Fruit fly (Drosophila melanogaster) whole organism, embryonic: Measurements from ENCODE around the gene CG4645.

Experiments
- BtbVII ChIP-seq: fragments of 200-800 bp; sonication (Bioruptor generic); optimal IDR thresholded peaks from 3 replicates; lab custom pipeline; 2017; ENCODE audit warnings: missing biosample characterization, mild to moderate bottlenecking, missing genetic modification characterization
- CG10274 ChIP-seq: fragments of 200-800 bp; sonication (Bioruptor generic); optimal IDR thresholded peaks from 3 replicates; lab custom pipeline; 2017; ENCODE audit warnings: missing biosample characterization, mild to moderate bottlenecking, missing genetic modification characterization
- CG10321 ChIP-seq: fragments of 200-800 bp; sonication (Bioruptor generic); IDR thresholded peaks from 2 replicates; pipeline ENCODE4 v1.3.6; 2022; ENCODE audit warnings: missing biosample characterization, missing genetic modification characterization
- CG11560 ChIP-seq: fragments of 200-800 bp; sonication (Bioruptor generic); IDR thresholded peaks from 3 replicates; pipeline ENCODE4 v1.3.6; 2022; ENCODE audit warnings: missing biosample characterization, missing genetic modification characterization
- CG12391 ChIP-seq: fragments of 200-800 bp; sonication (Bioruptor generic); optimal IDR thresholded peaks from 3 replicates; lab custom pipeline; 2018; ENCODE audit warnings: missing biosample characterization, mild to moderate bottlenecking, missing genetic modification characterization, moderate library complexity
- CG15269 ChIP-seq: fragments of 200-800 bp; sonication (Bioruptor generic); optimal IDR thresholded peaks from 2 replicates; lab custom pipeline; 2018; ENCODE audit warnings: missing biosample characterization, mild to moderate bottlenecking, missing genetic modification characterization, moderate library complexity
- CG1603 ChIP-seq: fragments of 200-800 bp; sonication (Bioruptor generic); optimal IDR thresholded peaks from 2 replicates; lab custom pipeline; 2019; ENCODE audit warnings: missing biosample characterization, mild to moderate bottlenecking, missing genetic modification characterization, moderate library complexity
- CG17361 ChIP-seq: fragments of 200-800 bp; sonication (Bioruptor generic); IDR thresholded peaks from 3 replicates; pipeline ENCODE4 v1.3.6; 2022; ENCODE audit warnings: missing biosample characterization, missing genetic modification characterization
- CG17612 ChIP-seq: fragments of 200-800 bp; sonication (Bioruptor generic); IDR thresholded peaks from 2 replicates; pipeline ENCODE4 v1.3.6; 2022; ENCODE audit warnings: missing biosample characterization, missing genetic modification characterization
- CG18011 ChIP-seq: fragments of 200-800 bp; sonication (Bioruptor generic); optimal IDR thresholded peaks from 2 replicates; lab custom pipeline; 2017; ENCODE audit warnings: missing biosample characterization, missing genetic modification characterization, mild to moderate bottlenecking, moderate library complexity, missing genotype
- CG18476 ChIP-seq: fragments of 200-800 bp; sonication (Bioruptor generic); optimal IDR thresholded peaks from 2 replicates; lab custom pipeline; 2016; ENCODE audit warnings: missing biosample characterization, mild to moderate bottlenecking, missing genetic modification characterization
- CG2889 ChIP-seq: fragments of 200-800 bp; sonication (Bioruptor generic); IDR thresholded peaks from 3 replicates; pipeline ENCODE4 v1.3.6; 2022; ENCODE audit warnings: missing biosample characterization, missing genetic modification characterization
- CG3163 ChIP-seq: fragments of 200-800 bp; sonication (Bioruptor generic); optimal IDR thresholded peaks from 3 replicates; lab custom pipeline; 2016; ENCODE audit warnings: missing biosample characterization, missing genetic modification characterization
- CG32532 ChIP-seq: fragments of 200-800 bp; sonication (Bioruptor generic); IDR thresholded peaks from 2 replicates; pipeline ENCODE4 v1.3.6; 2022; ENCODE audit warnings: missing biosample characterization, missing genetic modification characterization
- CG6254 ChIP-seq: fragments of 200-800 bp; sonication (Bioruptor generic); optimal IDR thresholded peaks from 3 replicates; lab custom pipeline; 2017; ENCODE audit warnings: mild to moderate bottlenecking, missing biosample characterization, missing genetic modification reagents, missing genetic modification characterization
- CG7556 ChIP-seq: fragments of 200-800 bp; sonication (Bioruptor generic); optimal IDR thresholded peaks from 2 replicates; lab custom pipeline; 2017; ENCODE audit warnings: missing biosample characterization, mild to moderate bottlenecking, missing genetic modification characterization
- CG9727 ChIP-seq: fragments of 200-800 bp; sonication (Bioruptor generic); optimal IDR thresholded peaks from 3 replicates; lab custom pipeline; 2017; ENCODE audit warnings: missing biosample characterization, mild to moderate bottlenecking, missing genetic modification characterization
- Camta ChIP-seq: fragments of 200-800 bp; sonication (Bioruptor generic); optimal IDR thresholded peaks from 2 replicates; lab custom pipeline; 2016; ENCODE audit warnings: missing biosample characterization, missing genetic modification characterization
- Dad ChIP-seq: fragments of 200-800 bp; sonication (Bioruptor generic); optimal IDR thresholded peaks from 3 replicates; lab custom pipeline; 2016; ENCODE audit warnings: missing biosample characterization, missing genetic modification characterization
- Dfd ChIP-seq, 2 experiments: fragments of >200 bp; optimal IDR thresholded peaks; 2 replicates each; lab custom pipeline; 2017; ENCODE audit warnings: missing biosample characterization in 2 of 2, missing genetic modification characterization in 2 of 2
- Dref ChIP-seq: fragments of 200-800 bp; sonication (Bioruptor generic); IDR thresholded peaks from 2 replicates; pipeline ENCODE4 v1.3.6; 2022; ENCODE audit warnings: missing biosample characterization, missing genetic modification characterization
- HHEX ChIP-seq: fragments of 200-800 bp; sonication (Bioruptor generic); optimal IDR thresholded peaks from 3 replicates; lab custom pipeline; 2017; ENCODE audit warnings: missing biosample characterization, mild to moderate bottlenecking, missing genetic modification characterization, missing genetic modification reagents
- HLH54F ChIP-seq: fragments of 200-800 bp; sonication (Bioruptor generic); optimal IDR thresholded peaks from 3 replicates; lab custom pipeline; 2016; ENCODE audit warnings: missing biosample characterization, missing genetic modification characterization
- Hr3 ChIP-seq: fragments of 200-800 bp; sonication (Bioruptor generic); optimal IDR thresholded peaks from 3 replicates; lab custom pipeline; 2016; ENCODE audit warnings: missing biosample characterization, missing genetic modification characterization
- Mrtf ChIP-seq: fragments of 200-800 bp; sonication (Bioruptor generic); IDR thresholded peaks from 3 replicates; pipeline ENCODE4 v1.3.6; 2022; ENCODE audit warnings: missing biosample characterization, missing genetic modification characterization
- Opbp ChIP-seq: fragments of 200-800 bp; sonication (Bioruptor generic); IDR thresholded peaks from 3 replicates; pipeline ENCODE4 v1.3.6; 2022; ENCODE audit warnings: missing biosample characterization, missing genetic modification characterization; ENCODE audit not compliant: partially characterized antibody
- TFAM ChIP-seq: fragments of 200-800 bp; sonication (Bioruptor generic); optimal IDR thresholded peaks from 2 replicates; lab custom pipeline; 2017; ENCODE audit warnings: missing biosample characterization, missing genetic modification characterization, inconsistent platforms
- Tbp ChIP-seq: fragments of >200 bp; optimal IDR thresholded peaks from 2 replicates; lab custom pipeline; 2018; ENCODE audit warnings: missing biosample characterization, missing genetic modification characterization
- ab ChIP-seq: fragments of 200-800 bp; sonication (Bioruptor generic); optimal IDR thresholded peaks from 2 replicates; lab custom pipeline; 2016; ENCODE audit warnings: missing biosample characterization, missing genetic modification characterization
- bowl ChIP-seq: fragments of 200-800 bp; sonication (Bioruptor generic); IDR thresholded peaks from 2 replicates; pipeline ENCODE4 v1.3.6; 2022; ENCODE audit warnings: missing biosample characterization, missing genetic modification characterization
- cato ChIP-seq: fragments of 200-800 bp; sonication (Bioruptor generic); optimal IDR thresholded peaks from 2 replicates; lab custom pipeline; 2016; ENCODE audit warnings: missing biosample characterization, missing genetic modification characterization, borderline replicate concordance
- cg ChIP-seq: fragments of 200-800 bp; sonication (Bioruptor generic); optimal IDR thresholded peaks from 3 replicates; lab custom pipeline; 2019; ENCODE audit warnings: missing biosample characterization, mild to moderate bottlenecking, missing genetic modification characterization, moderate library complexity
- crp ChIP-seq, 2 experiments: fragments of 200-800 bp; sonication (Bioruptor generic); optimal IDR thresholded peaks; 2 replicates in 1 of 2; 3 replicates in 1 of 2; lab custom pipeline; 2017; ENCODE audit warnings: missing biosample characterization in 2 of 2, missing genetic modification characterization in 2 of 2, mild to moderate bottlenecking in 1 of 2, moderate library complexity in 1 of 2
- danr ChIP-seq: fragments of 200-800 bp; sonication (Bioruptor generic); IDR thresholded peaks from 2 replicates; pipeline ENCODE4 v1.3.6; 2022; ENCODE audit warnings: missing biosample characterization, missing genetic modification characterization
- dmrt11E ChIP-seq: fragments of 200-800 bp; sonication (Bioruptor generic); optimal IDR thresholded peaks from 3 replicates; lab custom pipeline; 2018; ENCODE audit warnings: missing biosample characterization, mild to moderate bottlenecking, missing genetic modification characterization, moderate library complexity
- ems ChIP-seq: fragments of 200-800 bp; sonication (Bioruptor generic); optimal IDR thresholded peaks from 3 replicates; lab custom pipeline; 2016; ENCODE audit warnings: missing biosample characterization, missing genetic modification characterization
- en ChIP-seq: fragments of 200-800 bp; sonication (Bioruptor generic); optimal IDR thresholded peaks from 2 replicates; lab custom pipeline; 2016; ENCODE audit warnings: missing biosample characterization, missing genetic modification characterization
- gem ChIP-seq: fragments of 200-800 bp; sonication (Bioruptor generic); optimal IDR thresholded peaks from 2 replicates; lab custom pipeline; 2019; ENCODE audit warnings: missing biosample characterization, mild to moderate bottlenecking, missing genetic modification characterization, moderate library complexity
- ham ChIP-seq: fragments of 200-800 bp; sonication (Bioruptor generic); IDR thresholded peaks from 2 replicates; pipeline ENCODE4 v1.3.6; 2022; ENCODE audit warnings: missing biosample characterization, missing genetic modification characterization
- hb ChIP-seq: fragments of 200-800 bp; sonication (Bioruptor generic); IDR thresholded peaks from 3 replicates; pipeline ENCODE4 v1.3.6; 2022; ENCODE audit warnings: missing biosample characterization, missing genetic modification characterization; ENCODE audit not compliant: partially characterized antibody
- lab ChIP-seq: fragments of 200-800 bp; sonication (Bioruptor generic); optimal IDR thresholded peaks from 3 replicates; lab custom pipeline; 2017; ENCODE audit warnings: missing biosample characterization, missing genetic modification characterization, mild to moderate bottlenecking, moderate library complexity, missing genetic modification reagents
- maf-S ChIP-seq: fragments of 200-800 bp; sonication (Bioruptor generic); optimal IDR thresholded peaks from 2 replicates; lab custom pipeline; 2016; ENCODE audit warnings: missing biosample characterization, missing genetic modification characterization
- nom ChIP-seq: fragments of 200-800 bp; sonication (Bioruptor generic); optimal IDR thresholded peaks from 2 replicates; lab custom pipeline; 2017; ENCODE audit warnings: missing biosample characterization, missing genetic modification characterization, mild to moderate bottlenecking, moderate library complexity, missing genetic modification reagents
- sens ChIP-seq: fragments of 200-800 bp; sonication (Bioruptor generic); peaks from one replicate; lab custom pipeline; 2016; ENCODE audit warnings: missing biosample characterization, missing genetic modification characterization
- sim ChIP-seq: fragments of 200-800 bp; sonication (Bioruptor generic); IDR thresholded peaks from 2 replicates; pipeline ENCODE4 v1.3.6; 2022; ENCODE audit warnings: missing biosample characterization, missing genetic modification characterization
- sob ChIP-seq: fragments of 200-800 bp; sonication (Bioruptor generic); IDR thresholded peaks from 2 replicates; pipeline ENCODE4 v1.3.6; 2022; ENCODE audit warnings: missing biosample characterization, missing genetic modification characterization
- sr ChIP-seq: fragments of 200-800 bp; sonication (Bioruptor generic); IDR thresholded peaks from 3 replicates; pipeline ENCODE4 v1.3.6; 2022; ENCODE audit warnings: missing biosample characterization, missing genetic modification characterization
- tap ChIP-seq: fragments of 200-800 bp; optimal IDR thresholded peaks from 3 replicates; lab custom pipeline; 2019; ENCODE audit warnings: missing biosample characterization, mild to moderate bottlenecking, missing genetic modification characterization, moderate library complexity
- unc-4 ChIP-seq: fragments of 200-800 bp; sonication (Bioruptor generic); IDR thresholded peaks from 2 replicates; pipeline ENCODE4 v1.3.6; 2022; ENCODE audit warnings: missing biosample characterization, missing genetic modification characterization; ENCODE audit not compliant: partially characterized antibody
- vfl ChIP-seq: fragments of 200-800 bp; sonication (Bioruptor generic); optimal IDR thresholded peaks from 2 replicates; lab custom pipeline; 2016; ENCODE audit warnings: missing biosample characterization, missing genetic modification characterization
- yki ChIP-seq: fragments of >200 bp; optimal IDR thresholded peaks from 3 replicates; lab custom pipeline; 2018
- z ChIP-seq: fragments of 200-800 bp; sonication (Bioruptor generic); IDR thresholded peaks from 3 replicates; pipeline ENCODE4 v1.3.6; 2022; ENCODE audit warnings: missing biosample characterization, missing genetic modification characterization

Gene CG4645

DNA sequence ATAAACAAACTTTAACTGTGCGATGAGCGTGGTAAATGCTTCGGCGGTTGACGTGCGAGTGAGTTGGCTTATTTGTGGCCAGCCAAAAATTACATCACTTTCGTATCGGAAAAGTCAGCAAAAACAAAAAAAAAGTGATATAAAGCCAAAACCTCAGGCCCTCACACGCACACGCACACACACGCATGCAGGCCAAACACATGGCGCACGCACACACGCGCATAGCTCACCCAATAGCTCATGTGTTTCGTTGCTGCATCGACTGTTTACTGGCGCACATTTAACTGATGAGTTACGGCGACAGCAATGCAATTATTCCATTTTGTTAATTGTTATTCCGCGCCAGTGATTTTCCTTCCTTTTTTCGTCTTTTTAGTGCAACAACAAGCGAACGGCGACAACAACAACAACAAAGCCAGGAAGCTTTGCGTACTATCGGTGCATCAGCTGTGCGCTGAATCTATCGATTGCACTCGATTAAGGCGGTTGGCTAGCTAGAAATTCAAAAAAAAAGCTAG, 6.6 kb upstream of the CG4645 start, which contains the start of gene Flad1 (continued):
- no peak for TF ChIP-seq Dad (GFP tag; lab: Kevin White, UChicago)
- TF ChIP-seq dmrt11E (tag; lab: Kevin White, UChicago), result no peak
- no peak for TF ChIP-seq maf-S (GFP tag; lab: Kevin White, UChicago)
- no peak for TF ChIP-seq ham (GFP tag; lab: Robert Waterston, UW)
- no peak for TF ChIP-seq bowl (GFP tag; lab: Robert Waterston, UW)
- no peak for TF ChIP-seq vfl (GFP tag; lab: Kevin White, UChicago)
- no peak for TF ChIP-seq tap
- TF ChIP-seq lab, result no peak
- TF ChIP-seq CG17612 (GFP tag; lab: Robert Waterston, UW), result no peak
- no peak for TF ChIP-seq ems
- TF ChIP-seq CG3163, result no peak
- TF ChIP-seq hb (GFP tag; lab: Robert Waterston, UW), result 0 out of 3 replicates have a peak, but pooled peaks have one; percentile 59
- TF ChIP-seq en (GFP tag; lab: Kevin White, UChicago), result no peak
- TF ChIP-seq yki (lab: Kevin White, UChicago), result no peak
- TF ChIP-seq Dref (GFP tag; lab: Robert Waterston, UW), result peak; percentile 73
- TF ChIP-seq CG1603, result no peak
- TF ChIP-seq Opbp, result peak; percentile 20; the same call in 1 of the 3 replicates
- TF ChIP-seq CG12391 (tag; lab: Kevin White, UChicago), result no peak
- no peak for TF ChIP-seq CG15269 (tag; lab: Kevin White, UChicago)
- TF ChIP-seq cato, result no peak
- TF ChIP-seq CG7556 (GFP tag; lab: Kevin White, UChicago), result no peak
- no peak for TF ChIP-seq sob (GFP tag; lab: Robert Waterston, UW)
- TF ChIP-seq CG32532 (GFP tag; lab: Robert Waterston, UW), result no peak
- TF ChIP-seq sim (GFP tag; lab: Robert Waterston, UW), result no peak
- no peak for TF ChIP-seq CG18011 (GFP tag; lab: Kevin White, UChicago)
- TF ChIP-seq Dfd (GFP tag; optimal IDR thresholded peaks at IDR 0.05; lab: Kevin White, UChicago), result no peak
- no peak for TF ChIP-seq CG6254 (GFP tag; lab: Kevin White, UChicago)
- TF ChIP-seq sr (GFP tag; lab: Robert Waterston, UW), result no peak
- TF ChIP-seq sens (GFP tag; lab: Kevin White, UChicago), result peak; percentile 17
- TF ChIP-seq Hr3, result no peak
- no peak for TF ChIP-seq Camta (GFP tag; lab: Kevin White, UChicago)
- no peak for TF ChIP-seq CG11560 (tag; lab: Robert Waterston, UW)
- no peak for TF ChIP-seq gem (tag; lab: Kevin White, UChicago)
- peak; percentile 70; the same call in 1 of the 2 replicates for TF ChIP-seq unc-4 (GFP tag; lab: Robert Waterston, UW)
- TF ChIP-seq Tbp (GFP tag; lab: Kevin White, UChicago), result no peak
- peak; percentile 88 for TF ChIP-seq cg
- TF ChIP-seq CG10274, result no peak
- TF ChIP-seq ab (GFP tag; lab: Kevin White, UChicago), result no peak
- TF ChIP-seq crp (GFP tag; optimal IDR thresholded peaks at IDR 0.05; lab: Kevin White, UChicago), result peak; percentile 0 to 87
- no peak for TF ChIP-seq Mrtf
- no peak for TF ChIP-seq CG18476 (GFP tag; lab: Kevin White, UChicago)
- TF ChIP-seq CG17361, result no peak
- no peak for TF ChIP-seq z (GFP tag; lab: Robert Waterston, UW)
- TF ChIP-seq BtbVII (GFP tag; lab: Kevin White, UChicago), result no peak
- TF ChIP-seq CG9727, result no peak
- TF ChIP-seq TFAM (GFP tag; lab: Kevin White, UChicago), result no peak
- TF ChIP-seq CG10321 (GFP tag; lab: Robert Waterston, UW), result no peak
- no peak for TF ChIP-seq danr (GFP tag; lab: Robert Waterston, UW)
- TF ChIP-seq HHEX (GFP tag; lab: Kevin White, UChicago), result no peak
- TF ChIP-seq nom (GFP tag; lab: Kevin White, UChicago), result peak; percentile 8
- TF ChIP-seq CG2889 (GFP tag; lab: Robert Waterston, UW), result no peak
- TF ChIP-seq HLH54F (GFP tag; lab: Kevin White, UChicago), result no peak
